Worm (Caenorhabditis elegans): ENCODE results near the gene zim-1.

DNA sequence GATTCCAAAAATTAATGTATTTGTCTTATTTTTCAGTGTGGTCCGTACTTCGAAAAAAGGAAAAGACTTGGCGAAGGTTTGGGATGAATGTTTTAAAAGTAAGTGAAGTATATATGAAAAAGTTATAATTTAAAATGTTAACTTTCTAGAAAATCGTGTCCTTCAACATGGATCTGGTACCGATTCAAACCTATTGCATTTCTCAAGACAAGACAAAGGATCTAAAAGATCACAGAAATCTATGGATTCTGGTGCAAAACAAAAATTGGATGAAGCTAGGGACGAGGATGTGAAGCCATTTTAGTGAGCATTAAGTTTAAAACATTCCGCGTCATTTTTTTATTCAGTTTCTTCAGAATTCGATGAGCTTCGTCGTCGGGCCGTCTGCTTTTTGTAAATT, 8.1 kb downstream of the zim-1 start, which contains the start of gene zim-2:
- TF ChIP-seq T22C8.4 (GFP tag; IDR thresholded peaks at IDR 0.05) (no peak), ref-1 (GFP tag; conservative IDR thresholded peaks at IDR 0.05) (no peak), klf-2 (GFP tag; conservative IDR thresholded peaks at IDR 0.05) (no peak), cog-1 (tag; optimal IDR thresholded peaks at IDR 0.05) (no peak), flt-1 (GFP tag; IDR thresholded peaks at IDR 0.05) (no peak), ztf-23 (GFP tag; IDR thresholded peaks at IDR 0.05) (no peak), tab-1 (GFP tag; IDR thresholded peaks at IDR 0.05) (no peak), med-1 (GFP tag; optimal IDR thresholded peaks at IDR 0.05; ENCODE audit: insufficient read depth) (no peak), ztf-29 (GFP tag; IDR thresholded peaks at IDR 0.05) (no peak)

Measured in whole organism, midembryonic.